Worm (Caenorhabditis elegans) whole organism, L1 larva: ENCODE data around the gene dop-3.
A peak's percentile ranks its signal among the peaks of the same experiment; 100 is the strongest.

Source experiments
- C04F5.9 ChIP-seq: sonication (generic microtip); optimal IDR thresholded peaks from 2 replicates; lab custom pipeline; 2016; ENCODE audit warnings: missing genetic modification characterization, missing compliant biosample characterization
- C34B4.2 ChIP-seq: sonication (generic microtip); optimal IDR thresholded peaks from 2 replicates; lab custom pipeline; 2017; ENCODE audit warnings: mild to moderate bottlenecking, missing genetic modification characterization, missing compliant biosample characterization
- Y116A8C.19 ChIP-seq: sonication (generic microtip); optimal IDR thresholded peaks from 2 replicates; lab custom pipeline; 2016; ENCODE audit warnings: missing compliant biosample characterization, missing genetic modification characterization, borderline replicate concordance
- ama-1 ChIP-seq: fragments of 150-350 bp; optimal IDR thresholded peaks from 2 replicates; lab custom pipeline; 2014
- blmp-1 ChIP-seq: fragments of 150-350 bp; optimal IDR thresholded peaks from 2 replicates; lab custom pipeline; 2014; ENCODE audit warnings: missing biosample characterization, missing genetic modification characterization
- ceh-8 ChIP-seq: fragments of 200-800 bp; sonication (Bioruptor generic); optimal IDR thresholded peaks from 2 replicates; lab custom pipeline; 2018; ENCODE audit warnings: mild to moderate bottlenecking, missing genetic modification characterization, moderate library complexity, missing compliant biosample characterization
- ceh-90 ChIP-seq: sonication (generic microtip); optimal IDR thresholded peaks from 2 replicates; lab custom pipeline; 2016; ENCODE audit warnings: missing genetic modification characterization, missing compliant biosample characterization
- ces-1 ChIP-seq: fragments of 150-350 bp; optimal IDR thresholded peaks from 2 replicates; lab custom pipeline; 2014; ENCODE audit warnings: missing biosample characterization, missing genetic modification reagents, missing genetic modification characterization
- dpl-1 ChIP-seq, 3 experiments: fragments of 150-350 bp in 2 of 3; sonication (generic microtip) in 1 of 3; optimal IDR thresholded peaks; 2 replicates each; lab custom pipeline; 2014 to 2017; ENCODE audit warnings: missing biosample characterization in 3 of 3, missing genetic modification characterization in 3 of 3, missing genetic modification reagents in 3 of 3
- efl-1 ChIP-seq, 4 experiments: fragments of 150-350 bp; optimal IDR thresholded peaks in 3 of 4; peaks in 1 of 4; 1 replicate in 1 of 4; 2 replicates in 3 of 4; lab custom pipeline; 2014; ENCODE audit warnings: missing biosample characterization in 2 of 4, missing genetic modification characterization in 2 of 4, missing genetic modification reagents in 2 of 4
- egl-13 ChIP-seq: sonication (generic microtip); optimal IDR thresholded peaks from 2 replicates; lab custom pipeline; 2016; ENCODE audit warnings: missing genotype, missing genetic modification reagents, missing genetic modification characterization, missing compliant biosample characterization
- elt-2 ChIP-seq: sonication (generic microtip); optimal IDR thresholded peaks from 2 replicates; lab custom pipeline; 2016; ENCODE audit warnings: missing genetic modification characterization, mild to moderate bottlenecking, inconsistent platforms, missing compliant biosample characterization, missing genetic modification reagents
- ets-5 ChIP-seq: fragments of 200-800 bp; sonication (Bioruptor generic); IDR thresholded peaks from 2 replicates; pipeline ENCODE4 v1.3.6; 2022; ENCODE audit warnings: missing genetic modification characterization, missing compliant biosample characterization
- fkh-10 ChIP-seq: sonication (generic microtip); optimal IDR thresholded peaks from 2 replicates; lab custom pipeline; 2017; ENCODE audit warnings: missing biosample characterization, missing genetic modification reagents, missing genetic modification characterization
- fkh-4 ChIP-seq: sonication (generic microtip); optimal IDR thresholded peaks from 2 replicates; lab custom pipeline; 2016; ENCODE audit warnings: missing compliant biosample characterization, missing genetic modification characterization, borderline replicate concordance
- fos-1 ChIP-seq: fragments of 150-350 bp; optimal IDR thresholded peaks from 2 replicates; lab custom pipeline; 2014; ENCODE audit warnings: missing biosample characterization, missing genetic modification characterization
- grh-1 ChIP-seq: fragments of 200-800 bp; sonication (Bioruptor generic); IDR thresholded peaks from 2 replicates; pipeline ENCODE4 v1.3.6; 2022; ENCODE audit warnings: missing genetic modification reagents, missing genetic modification characterization, missing compliant biosample characterization
- hlh-4 ChIP-seq: sonication (generic microtip); optimal IDR thresholded peaks from 2 replicates; lab custom pipeline; 2016; ENCODE audit warnings: mild to moderate bottlenecking, missing genetic modification characterization, missing compliant biosample characterization
- isw-1 ChIP-seq: fragments of 200-800 bp; sonication (Bioruptor generic); IDR thresholded peaks from 2 replicates; pipeline ENCODE4 v1.3.6; 2022; ENCODE audit warnings: missing genetic modification characterization, missing compliant biosample characterization
- jun-1 ChIP-seq: fragments of 150-350 bp; optimal IDR thresholded peaks from 2 replicates; lab custom pipeline; 2014; ENCODE audit warnings: missing biosample characterization, missing genetic modification reagents, missing genetic modification characterization
- lin-15B ChIP-seq: fragments of 150-350 bp; sonication (generic microtip); optimal IDR thresholded peaks from 3 replicates; lab custom pipeline; 2014; ENCODE audit warnings: missing biosample characterization, missing genetic modification characterization
- mab-9 ChIP-seq: fragments of 200-800 bp; sonication (Bioruptor generic); IDR thresholded peaks from 2 replicates; pipeline ENCODE4 v1.3.6; 2022; ENCODE audit warnings: missing genetic modification reagents, missing genetic modification characterization, missing compliant biosample characterization
- mef-2 ChIP-seq: fragments of 150-350 bp; optimal IDR thresholded peaks from 2 replicates; lab custom pipeline; 2014; ENCODE audit warnings: missing biosample characterization, missing genetic modification characterization
- nhr-11 ChIP-seq: fragments of 150-350 bp; optimal IDR thresholded peaks from 2 replicates; lab custom pipeline; 2014; ENCODE audit warnings: missing biosample characterization, missing genetic modification characterization
- nhr-12 ChIP-seq: sonication (generic microtip); optimal IDR thresholded peaks from 2 replicates; lab custom pipeline; 2017; ENCODE audit warnings: missing biosample characterization, missing genetic modification characterization
- nhr-19 ChIP-seq: fragments of 200-800 bp; sonication (Bioruptor generic); conservative IDR thresholded peaks from 2 replicates; pipeline ENCODE4 v1.3.6; 2022; ENCODE audit warnings: missing genetic modification characterization, missing compliant biosample characterization
- nhr-20 ChIP-seq: sonication (generic microtip); optimal IDR thresholded peaks from 2 replicates; lab custom pipeline; 2016; ENCODE audit warnings: mild to moderate bottlenecking, missing genetic modification characterization, missing compliant biosample characterization
- nhr-237 ChIP-seq: fragments of 150-350 bp; optimal IDR thresholded peaks from 2 replicates; lab custom pipeline; 2014; ENCODE audit warnings: missing biosample characterization, missing genetic modification characterization
- nhr-28 ChIP-seq: fragments of 150-350 bp; optimal IDR thresholded peaks from 2 replicates; lab custom pipeline; 2014; ENCODE audit warnings: missing biosample characterization, missing genetic modification characterization
- nhr-71 ChIP-seq: sonication (generic microtip); optimal IDR thresholded peaks from 2 replicates; lab custom pipeline; 2016; ENCODE audit warnings: mild to moderate bottlenecking, missing genetic modification characterization, moderate library complexity, missing compliant biosample characterization
- nhr-76 ChIP-seq: sonication (generic microtip); optimal IDR thresholded peaks from 2 replicates; lab custom pipeline; 2017; ENCODE audit warnings: missing biosample characterization, missing genetic modification characterization
- nhr-77 ChIP-seq: fragments of 150-350 bp; optimal IDR thresholded peaks from 2 replicates; lab custom pipeline; 2014; ENCODE audit warnings: missing biosample characterization, missing genetic modification characterization
- nhr-84 ChIP-seq: sonication (generic microtip); optimal IDR thresholded peaks from 2 replicates; lab custom pipeline; 2017; ENCODE audit warnings: missing biosample characterization, missing genetic modification characterization
- pag-3 ChIP-seq: sonication (generic microtip); optimal IDR thresholded peaks from 2 replicates; lab custom pipeline; 2017; ENCODE audit warnings: missing genetic modification characterization, mild to moderate bottlenecking, missing compliant biosample characterization, antibody characterized with exemption, borderline replicate concordance; ENCODE audit not compliant: insufficient read depth
- pqm-1 ChIP-seq: sonication (generic microtip); optimal IDR thresholded peaks from 3 replicates; lab custom pipeline; 2017; ENCODE audit warnings: missing biosample characterization, missing genetic modification characterization
- snpc-4 ChIP-seq: fragments of 150-350 bp; optimal IDR thresholded peaks from 2 replicates; lab custom pipeline; 2014; ENCODE audit warnings: missing biosample characterization, missing genetic modification characterization
- sptf-1 ChIP-seq: fragments of 150-350 bp; optimal IDR thresholded peaks from 2 replicates; lab custom pipeline; 2014; ENCODE audit warnings: missing biosample characterization, missing genetic modification characterization
- sup-37 ChIP-seq: fragments of 200-800 bp; sonication (Bioruptor generic); optimal IDR thresholded peaks from 2 replicates; lab custom pipeline; 2018; ENCODE audit warnings: mild to moderate bottlenecking, missing genetic modification characterization, missing compliant biosample characterization
- swsn-7 ChIP-seq: sonication (generic microtip); optimal IDR thresholded peaks from 2 replicates; lab custom pipeline; 2016; ENCODE audit warnings: missing genetic modification characterization, missing compliant biosample characterization
- tbx-2 ChIP-seq: sonication (generic microtip); optimal IDR thresholded peaks from 2 replicates; lab custom pipeline; 2016; ENCODE audit warnings: missing genetic modification characterization, missing compliant biosample characterization
- tlp-1 ChIP-seq: fragments of 150-350 bp; optimal IDR thresholded peaks from 2 replicates; lab custom pipeline; 2014; ENCODE audit warnings: missing biosample characterization, missing genetic modification characterization
- unc-62 ChIP-seq: fragments of 150-350 bp; optimal IDR thresholded peaks from 2 replicates; lab custom pipeline; 2014; ENCODE audit warnings: missing biosample characterization, missing genetic modification reagents, missing genetic modification characterization
- unc-98 ChIP-seq: fragments of 200-800 bp; sonication (Bioruptor generic); IDR thresholded peaks from 2 replicates; pipeline ENCODE4 v1.3.6; 2022; ENCODE audit warnings: missing genetic modification characterization, missing compliant biosample characterization
- vab-15 ChIP-seq: sonication (generic microtip); optimal IDR thresholded peaks from 2 replicates; lab custom pipeline; 2017; ENCODE audit warnings: missing genotype, mild to moderate bottlenecking, missing genetic modification characterization, missing compliant biosample characterization
- xbp-1 ChIP-seq: sonication (generic microtip); optimal IDR thresholded peaks from 2 replicates; lab custom pipeline; 2016; ENCODE audit warnings: missing genetic modification characterization, missing compliant biosample characterization
- zag-1 ChIP-seq: fragments of 150-350 bp; optimal IDR thresholded peaks from 2 replicates; lab custom pipeline; 2014; ENCODE audit warnings: missing biosample characterization, missing genetic modification characterization
- zip-4 ChIP-seq: fragments of 200-800 bp; sonication (Bioruptor generic); optimal IDR thresholded peaks from 2 replicates; lab custom pipeline; 2018; ENCODE audit warnings: mild to moderate bottlenecking, missing genetic modification characterization, moderate library complexity, missing compliant biosample characterization

Gene dop-3

ce11 chrX:6520644-6521043, 48.9 kb downstream of the dop-3 start:
- TF ChIP-seq elt-2 (tag; lab: Kevin White, UChicago) (peak; percentile 51), unc-62 (GFP tag; lab: Kevin White, UChicago) (no peak), tlp-1 (tag; lab: Kevin White, UChicago) (peak; percentile 26), mab-9 (GFP tag; lab: Robert Waterston, UW) (no peak)

ce11 chrX:6519946-6520345, 49.6 kb downstream of the dop-3 start:
- TF ChIP-seq blmp-1 (tag; lab: Kevin White, UChicago) (peak; percentile 98), unc-98 (GFP tag; lab: Robert Waterston, UW) (no peak)

- peak; percentile 14 for TF ChIP-seq nhr-71 (tag; lab: Kevin White, UChicago)
- TF ChIP-seq nhr-20 (tag; lab: Kevin White, UChicago) = peak; percentile 33
- no peak for TF ChIP-seq fkh-4 (tag; lab: Kevin White, UChicago)
- TF ChIP-seq elt-2 (tag; lab: Kevin White, UChicago) = peak; percentile 8
Observed at ce11 chrX:6519473-6519872, 50.1 kb downstream of the dop-3 start.

ce11 chrX:6518537-6518936, 51.0 kb downstream of the dop-3 start, which contains the start of gene ets-4:
Gene ets-4 (plus strand): TSS chrX:6518883.
- TF ChIP-seq mab-9 (GFP tag; lab: Robert Waterston, UW) = no peak
- TF ChIP-seq grh-1 = no peak
- TF ChIP-seq unc-62 (GFP tag; lab: Kevin White, UChicago) = no peak
- no peak for TF ChIP-seq zip-4
- TF ChIP-seq dpl-1 (GFP tag; optimal IDR thresholded peaks at IDR 0.05; lab: Kevin White, UChicago) = no peak
- no peak for TF ChIP-seq nhr-84 (tag; lab: Kevin White, UChicago)
- no peak for TF ChIP-seq nhr-77 (tag; lab: Kevin White, UChicago)
- no peak for TF ChIP-seq C04F5.9 (tag; lab: Kevin White, UChicago)
- TF ChIP-seq nhr-11 (tag; lab: Kevin White, UChicago) = no peak
- no peak for TF ChIP-seq ces-1 (GFP tag; lab: Kevin White, UChicago)
- TF ChIP-seq swsn-7 = no peak
- TF ChIP-seq efl-1 (optimal IDR thresholded peaks at IDR 0.05; lab: Kevin White, UChicago) = no peak
- TF ChIP-seq efl-1 (GFP tag; optimal IDR thresholded peaks at IDR 0.05 in 1 of 2; lab: Kevin White, UChicago) = peak in 1 of 2 experiments; percentile 45
- no peak for TF ChIP-seq hlh-4 (tag; lab: Kevin White, UChicago)
- no peak for TF ChIP-seq ets-5
- no peak for TF ChIP-seq unc-98 (GFP tag; lab: Robert Waterston, UW)
- TF ChIP-seq vab-15 = no peak
- no peak for TF ChIP-seq nhr-12
- no peak for TF ChIP-seq tbx-2 (tag; lab: Kevin White, UChicago)
- TF ChIP-seq lin-15B (tag; lab: Kevin White, UChicago) = no peak
- TF ChIP-seq sup-37 (GFP tag; lab: Kevin White, UChicago) = no peak
- no peak for TF ChIP-seq egl-13 (tag; lab: Kevin White, UChicago)
- no peak for TF ChIP-seq fos-1 (tag; lab: Kevin White, UChicago)
- TF ChIP-seq zag-1 (tag; lab: Kevin White, UChicago) = no peak
- no peak for TF ChIP-seq pag-3
- TF ChIP-seq nhr-237 (tag; lab: Kevin White, UChicago) = no peak
- TF ChIP-seq isw-1 (GFP tag; lab: Robert Waterston, UW) = no peak
- no peak for TF ChIP-seq nhr-28 (tag; lab: Kevin White, UChicago)
- TF ChIP-seq fkh-10 (GFP tag; lab: Kevin White, UChicago) = no peak
- TF ChIP-seq xbp-1 = no peak
- no peak for TF ChIP-seq C34B4.2 (tag; lab: Kevin White, UChicago)
- no peak for TF ChIP-seq nhr-19
- peak; percentile 40 for TF ChIP-seq jun-1 (tag; lab: Kevin White, UChicago)
- TF ChIP-seq pqm-1 (tag; lab: Kevin White, UChicago) = peak; percentile 78
- peak; percentile 37 for TF ChIP-seq nhr-71 (tag; lab: Kevin White, UChicago)
- peak; percentile 97 for TF ChIP-seq elt-2 (tag; lab: Kevin White, UChicago)
- no peak for TF ChIP-seq ceh-8 (GFP tag; lab: Kevin White, UChicago)
- TF ChIP-seq sptf-1 = no peak
- TF ChIP-seq mef-2 (tag; lab: Kevin White, UChicago) = no peak
- no peak for TF ChIP-seq ama-1 (lab: Kevin White, UChicago)
- no peak for TF ChIP-seq ceh-90
- TF ChIP-seq blmp-1 (tag; lab: Kevin White, UChicago) = no peak
- no peak for TF ChIP-seq nhr-76 (tag; lab: Kevin White, UChicago)
- no peak for TF ChIP-seq snpc-4 (tag; lab: Kevin White, UChicago)
- no peak for TF ChIP-seq Y116A8C.19
